Worm (Caenorhabditis elegans) whole organism, early embryonic: Measurements from ENCODE around the gene math-20.
"Not testable (repeated sequence)": the region's sequence is repeated elsewhere in the genome, so short reads cannot be mapped to it uniquely, and the experiment has no call there.

Experiments
- B0310.2 ChIP-seq: sonication (generic microtip); optimal IDR thresholded peaks from 2 replicates; lab custom pipeline; 2016; ENCODE audit warnings: mild to moderate bottlenecking, missing genetic modification characterization, missing compliant biosample characterization
- F13C5.2 ChIP-seq: sonication (generic microtip); optimal IDR thresholded peaks from 2 replicates; lab custom pipeline; 2017; ENCODE audit warnings: mild to moderate bottlenecking, missing genetic modification characterization, inconsistent platforms, missing compliant biosample characterization
- aly-1 ChIP-seq: sonication (generic microtip); optimal IDR thresholded peaks from 2 replicates; lab custom pipeline; 2016; ENCODE audit warnings: missing genetic modification characterization, missing compliant biosample characterization
- ama-1 ChIP-seq: fragments of 150-350 bp; optimal IDR thresholded peaks from 2 replicates; lab custom pipeline; 2014
- ceh-13 ChIP-seq: fragments of 200-800 bp; sonication (Bioruptor generic); optimal IDR thresholded peaks from 2 replicates; lab custom pipeline; 2018; ENCODE audit warnings: mild to moderate bottlenecking, missing genetic modification characterization, missing compliant biosample characterization
- ceh-36 ChIP-seq: sonication (generic microtip); optimal IDR thresholded peaks from 2 replicates; lab custom pipeline; 2016; ENCODE audit warnings: missing genetic modification characterization, inconsistent platforms, missing compliant biosample characterization
- ets-7 ChIP-seq: sonication (generic microtip); optimal IDR thresholded peaks from 2 replicates; lab custom pipeline; 2016; ENCODE audit warnings: missing genotype, missing genetic modification characterization, missing compliant biosample characterization
- flt-1 ChIP-seq: fragments of 200-800 bp; sonication (Bioruptor generic); IDR thresholded peaks from 2 replicates; pipeline ENCODE4 v1.3.6; 2022; ENCODE audit warnings: missing genetic modification characterization, missing compliant biosample characterization
- hmbx-1 ChIP-seq: sonication (generic microtip); optimal IDR thresholded peaks from 2 replicates; lab custom pipeline; 2016; ENCODE audit warnings: mild to moderate bottlenecking, missing genetic modification characterization, missing compliant biosample characterization
- hmg-4 ChIP-seq: fragments of 200-800 bp; sonication (Bioruptor generic); optimal IDR thresholded peaks from 2 replicates; lab custom pipeline; 2018; ENCODE audit warnings: mild to moderate bottlenecking, missing genetic modification characterization, missing compliant biosample characterization
- hnd-1 ChIP-seq: sonication (generic microtip); optimal IDR thresholded peaks from 2 replicates; lab custom pipeline; 2016; ENCODE audit warnings: missing genetic modification characterization, missing compliant biosample characterization
- pes-1 ChIP-seq: fragments of 200-800 bp; sonication (Bioruptor generic); IDR thresholded peaks from 2 replicates; pipeline ENCODE4 v1.3.6; 2022; ENCODE audit warnings: missing genetic modification reagents, missing genetic modification characterization, missing compliant biosample characterization
- scrt-1 ChIP-seq: fragments of 200-800 bp; sonication (Bioruptor generic); IDR thresholded peaks from 2 replicates; pipeline ENCODE4 v1.3.6; 2022; ENCODE audit warnings: missing genetic modification characterization, missing compliant biosample characterization
- sea-1 ChIP-seq: fragments of 200-800 bp; sonication (Bioruptor generic); conservative IDR thresholded peaks from 2 replicates; pipeline ENCODE4 v1.3.6; 2022; ENCODE audit warnings: missing genetic modification characterization, missing compliant biosample characterization
- tbx-11 ChIP-seq: fragments of 200-800 bp; sonication (Bioruptor generic); IDR thresholded peaks from 2 replicates; pipeline ENCODE4 v1.3.6; 2022; ENCODE audit warnings: missing genetic modification characterization, missing compliant biosample characterization
- tbx-37 ChIP-seq: fragments of 200-800 bp; sonication (Bioruptor generic); conservative IDR thresholded peaks from 2 replicates; pipeline ENCODE4 v1.3.6; 2022; ENCODE audit warnings: missing genetic modification reagents, missing genetic modification characterization, missing compliant biosample characterization
- tra-4 ChIP-seq: sonication (generic microtip); optimal IDR thresholded peaks from 2 replicates; lab custom pipeline; 2017; ENCODE audit warnings: missing genetic modification characterization, missing compliant biosample characterization

math-20 gene

ce11 chrII:1995744-1996143 is 593 bp upstream of the math-20 start:
- TF ChIP-seq hmbx-1 (tag; lab: Kevin White, UChicago) (no peak), hnd-1 (tag; lab: Kevin White, UChicago) (no peak), ama-1 (lab: Kevin White, UChicago) (no peak), tbx-11 (GFP tag; lab: Robert Waterston, UW) (no peak), ets-7 (tag; lab: Kevin White, UChicago) (no peak)

ce11 chrII:1998561-1998960 is 2.2 kb downstream of the math-20 start, which contains the start of gene math-19:
Gene math-19 (plus strand): TSS chrII:1998861.
- TF ChIP-seq tbx-11 (GFP tag; lab: Robert Waterston, UW); ets-7 (tag; lab: Kevin White, UChicago); ceh-13 (GFP tag; lab: Kevin White, UChicago): not testable (repeated sequence)

ce11 chrII:2000720-2001119 is 4.4 kb downstream of the math-20 start, which contains the start of gene ceh-84:
Gene ceh-84 (minus strand): TSS chrII:2000820.
- not testable (repeated sequence) for TF ChIP-seq hnd-1 (tag; lab: Kevin White, UChicago); ama-1 (lab: Kevin White, UChicago); ets-7 (tag; lab: Kevin White, UChicago)

- no peak for TF ChIP-seq aly-1
- no peak for TF ChIP-seq hmg-4
- TF ChIP-seq ceh-13 (GFP tag; lab: Kevin White, UChicago), result no peak
- TF ChIP-seq hmbx-1 (tag; lab: Kevin White, UChicago), result no peak
- TF ChIP-seq ceh-36 (tag; lab: Kevin White, UChicago), result no peak
- TF ChIP-seq ets-7 (tag; lab: Kevin White, UChicago), result no peak
- no peak for TF ChIP-seq tbx-37 (GFP tag; lab: Robert Waterston, UW)
- TF ChIP-seq tbx-11 (GFP tag; lab: Robert Waterston, UW), result no peak
- TF ChIP-seq sea-1 (GFP tag; lab: Robert Waterston, UW), result no peak
- no peak for TF ChIP-seq hnd-1 (tag; lab: Kevin White, UChicago)
- no peak for TF ChIP-seq F13C5.2 (tag; lab: Kevin White, UChicago)
- TF ChIP-seq B0310.2 (tag; lab: Kevin White, UChicago), result no peak
- TF ChIP-seq scrt-1 (GFP tag; lab: Robert Waterston, UW), result no peak
- TF ChIP-seq ama-1 (lab: Kevin White, UChicago), result no peak
These were observed 14.8 kb downstream of the math-20 start for ce11 chrII:2011179-2011578.

ce11 chrII:2012698-2013097 is 16.4 kb downstream of the math-20 start, which contains the start of gene F59H6.15:
Gene F59H6.15 (plus strand): TSS chrII:2012998.
- no peak for TF ChIP-seq scrt-1 (GFP tag; lab: Robert Waterston, UW)
- no peak for TF ChIP-seq B0310.2 (tag; lab: Kevin White, UChicago)
- no peak for TF ChIP-seq pes-1 (GFP tag; lab: Robert Waterston, UW)
- TF ChIP-seq ama-1 (lab: Kevin White, UChicago), result no peak
- TF ChIP-seq F13C5.2 (tag; lab: Kevin White, UChicago), result no peak
- TF ChIP-seq ceh-36 (tag; lab: Kevin White, UChicago), result no peak
- TF ChIP-seq flt-1 (GFP tag; lab: Robert Waterston, UW), result no peak
- TF ChIP-seq hmbx-1 (tag; lab: Kevin White, UChicago), result no peak
- no peak for TF ChIP-seq hnd-1 (tag; lab: Kevin White, UChicago)
- TF ChIP-seq tbx-37 (GFP tag; lab: Robert Waterston, UW), result no peak
- TF ChIP-seq ceh-13 (GFP tag; lab: Kevin White, UChicago), result no peak
- TF ChIP-seq sea-1 (GFP tag; lab: Robert Waterston, UW), result no peak
- TF ChIP-seq aly-1, result no peak

ce11 chrII:2013856-2014255 is 17.5 kb downstream of the math-20 start:
- TF ChIP-seq ets-7 (tag; lab: Kevin White, UChicago) (no peak), sea-1 (GFP tag; lab: Robert Waterston, UW) (no peak), hmg-4 (no peak), tra-4 (tag; lab: Kevin White, UChicago) (no peak), tbx-37 (GFP tag; lab: Robert Waterston, UW) (no peak), tbx-11 (GFP tag; lab: Robert Waterston, UW) (no peak), hmbx-1 (tag; lab: Kevin White, UChicago) (no peak), ama-1 (lab: Kevin White, UChicago) (no peak), F13C5.2 (tag; lab: Kevin White, UChicago) (no peak), ceh-13 (GFP tag; lab: Kevin White, UChicago) (no peak), ceh-36 (tag; lab: Kevin White, UChicago) (no peak), pes-1 (GFP tag; lab: Robert Waterston, UW) (no peak), hnd-1 (tag; lab: Kevin White, UChicago) (no peak), flt-1 (GFP tag; lab: Robert Waterston, UW) (no peak), aly-1 (no peak), B0310.2 (tag; lab: Kevin White, UChicago) (no peak), scrt-1 (GFP tag; lab: Robert Waterston, UW) (no peak)

- not testable (repeated sequence) for TF ChIP-seq pes-1 (GFP tag; lab: Robert Waterston, UW); tra-4 (tag; lab: Kevin White, UChicago); ceh-13 (GFP tag; lab: Kevin White, UChicago)
These were observed 27.2 kb downstream of the math-20 start, which contains the start of gene cya-2 for ce11 chrII:2023514-2023913. Gene cya-2 (minus strand): TSS chrII:2023614.

ce11 chrII:2026525-2026924 is 30.2 kb downstream of the math-20 start, which contains the start of gene bath-21:
Gene bath-21 (minus strand): TSS chrII:2026625.
- TF ChIP-seq hnd-1 (tag; lab: Kevin White, UChicago) (no peak), ama-1 (lab: Kevin White, UChicago) (no peak), ceh-13 (GFP tag; lab: Kevin White, UChicago) (no peak), B0310.2 (tag; lab: Kevin White, UChicago) (no peak), tbx-37 (GFP tag; lab: Robert Waterston, UW) (no peak), ceh-36 (tag; lab: Kevin White, UChicago) (no peak), hmg-4 (no peak), ets-7 (tag; lab: Kevin White, UChicago) (no peak), aly-1 (no peak), pes-1 (GFP tag; lab: Robert Waterston, UW) (no peak), sea-1 (GFP tag; lab: Robert Waterston, UW) (no peak), flt-1 (GFP tag; lab: Robert Waterston, UW) (no peak), scrt-1 (GFP tag; lab: Robert Waterston, UW) (no peak), tra-4 (tag; lab: Kevin White, UChicago) (no peak)
